Worm (Caenorhabditis elegans): Measurements from ENCODE around the gene E01G6.2.
"Not testable (repeated sequence)": the region's sequence is repeated elsewhere in the genome, so short reads cannot be mapped to it uniquely, and the experiment has no call there.

ce11 chrX:12308045-12308499 lies 51.6 kb downstream of the E01G6.2 start, which contains the start of gene F17A2.16:
- TF ChIP-seq W03F9.2, him-1, dao-5 (tag; optimal IDR thresholded peaks at IDR 0.05): not testable (repeated sequence)
